Worm (Caenorhabditis elegans) whole organism, L3 larva: ENCODE results near the gene nck-1.

Experiments
- R02D3.7 ChIP-seq: fragments of 150-350 bp; optimal IDR thresholded peaks from 2 replicates; lab custom pipeline; 2014; ENCODE audit warnings: missing biosample characterization, missing genetic modification characterization
- ZK546.5 ChIP-seq: sonication (generic microtip); optimal IDR thresholded peaks from 2 replicates; lab custom pipeline; 2017; ENCODE audit warnings: missing biosample characterization, missing genetic modification characterization
- aly-2 ChIP-seq: fragments of 150-350 bp; optimal IDR thresholded peaks from 2 replicates; lab custom pipeline; 2014; ENCODE audit warnings: missing biosample characterization, missing genetic modification characterization
- ama-1 ChIP-seq: fragments of 150-350 bp; optimal IDR thresholded peaks from 2 replicates; lab custom pipeline; 2018
- ceh-16 ChIP-seq: sonication (generic microtip); optimal IDR thresholded peaks from 2 replicates; lab custom pipeline; 2017; ENCODE audit warnings: missing biosample characterization, missing genetic modification characterization
- ceh-28 ChIP-seq: fragments of 150-350 bp; optimal IDR thresholded peaks from 2 replicates; lab custom pipeline; 2014; ENCODE audit warnings: missing biosample characterization, missing genetic modification reagents, missing genetic modification characterization
- ceh-82 ChIP-seq: fragments of 150-350 bp; optimal IDR thresholded peaks from 2 replicates; lab custom pipeline; 2014; ENCODE audit warnings: missing biosample characterization, missing genetic modification characterization
- ceh-9 ChIP-seq: sonication (generic microtip); optimal IDR thresholded peaks from 2 replicates; lab custom pipeline; 2018; ENCODE audit warnings: missing biosample characterization, missing genetic modification characterization
- daf-12 ChIP-seq: fragments of 150-350 bp; optimal IDR thresholded peaks from 2 replicates; lab custom pipeline; 2014; ENCODE audit warnings: missing biosample characterization, missing genetic modification reagents, missing genetic modification characterization
- egl-5 ChIP-seq: fragments of 150-350 bp; optimal IDR thresholded peaks from 2 replicates; lab custom pipeline; 2017; ENCODE audit warnings: missing biosample characterization, missing genetic modification reagents, missing genetic modification characterization, inconsistent platforms
- elt-2 ChIP-seq: sonication (generic microtip); optimal IDR thresholded peaks from 2 replicates; lab custom pipeline; 2016; ENCODE audit warnings: missing genetic modification reagents, mild to moderate bottlenecking, missing genetic modification characterization, missing compliant biosample characterization
- elt-3 ChIP-seq, 3 experiments: fragments of 150-350 bp in 1 of 3; sonication (generic microtip) in 2 of 3; optimal IDR thresholded peaks; 2 replicates in 2 of 3; 4 replicates in 1 of 3; lab custom pipeline; 2014 to 2017; ENCODE audit warnings: missing biosample characterization in 3 of 3, missing genetic modification characterization in 3 of 3
- eor-1 ChIP-seq, 2 experiments: fragments of 150-350 bp; optimal IDR thresholded peaks; 2 replicates each; lab custom pipeline; 2014 to 2018; ENCODE audit warnings: missing biosample characterization in 2 of 2, missing genetic modification characterization in 2 of 2
- fkh-10 ChIP-seq: sonication (generic microtip); optimal IDR thresholded peaks from 2 replicates; lab custom pipeline; 2017; ENCODE audit warnings: missing biosample characterization, missing genetic modification reagents, missing genetic modification characterization
- fkh-2 ChIP-seq: fragments of 150-350 bp; optimal IDR thresholded peaks from 2 replicates; lab custom pipeline; 2014; ENCODE audit warnings: missing biosample characterization, missing genetic modification reagents, missing genetic modification characterization
- fos-1 ChIP-seq: fragments of 150-350 bp; optimal IDR thresholded peaks from 2 replicates; lab custom pipeline; 2014; ENCODE audit warnings: missing biosample characterization, missing genetic modification characterization
- hmg-11 ChIP-seq: sonication (generic microtip); optimal IDR thresholded peaks from 2 replicates; lab custom pipeline; 2016; ENCODE audit warnings: missing genetic modification characterization, missing compliant biosample characterization
- jun-1 ChIP-seq: fragments of 150-350 bp; optimal IDR thresholded peaks from 2 replicates; lab custom pipeline; 2014; ENCODE audit warnings: missing biosample characterization, missing genetic modification reagents, missing genetic modification characterization
- lin-15B ChIP-seq: fragments of 150-350 bp; optimal IDR thresholded peaks from 2 replicates; lab custom pipeline; 2014; ENCODE audit warnings: missing biosample characterization, missing genetic modification characterization
- mdl-1 ChIP-seq: fragments of 150-350 bp; optimal IDR thresholded peaks from 2 replicates; lab custom pipeline; 2014; ENCODE audit warnings: missing biosample characterization, missing genetic modification characterization
- mml-1 ChIP-seq: fragments of 150-350 bp; sonication (generic microtip); optimal IDR thresholded peaks from 3 replicates; lab custom pipeline; 2014; ENCODE audit warnings: missing biosample characterization, missing genetic modification characterization
- nhr-11 ChIP-seq: fragments of 150-350 bp; optimal IDR thresholded peaks from 2 replicates; lab custom pipeline; 2014; ENCODE audit warnings: missing biosample characterization, missing genetic modification characterization
- nhr-12 ChIP-seq: fragments of 150-350 bp; optimal IDR thresholded peaks from 2 replicates; lab custom pipeline; 2014; ENCODE audit warnings: missing biosample characterization, missing genetic modification characterization
- nhr-67 ChIP-seq: fragments of 150-350 bp; optimal IDR thresholded peaks from 2 replicates; lab custom pipeline; 2014; ENCODE audit warnings: missing biosample characterization, missing genetic modification characterization
- nhr-76 ChIP-seq: fragments of 150-350 bp; sonication (generic microtip); optimal IDR thresholded peaks from 5 replicates; lab custom pipeline; 2014; ENCODE audit warnings: missing biosample characterization, missing genetic modification characterization
- pqm-1 ChIP-seq: fragments of 150-350 bp; optimal IDR thresholded peaks from 2 replicates; lab custom pipeline; 2017; ENCODE audit warnings: missing biosample characterization, missing genetic modification characterization, inconsistent platforms
- skn-1 ChIP-seq: fragments of 150-350 bp; optimal IDR thresholded peaks from 2 replicates; lab custom pipeline; 2014; ENCODE audit warnings: missing biosample characterization, missing genetic modification characterization
- snpc-4 ChIP-seq: fragments of 150-350 bp; optimal IDR thresholded peaks from 2 replicates; lab custom pipeline; 2014; ENCODE audit warnings: missing biosample characterization, missing genetic modification characterization
- tbx-2 ChIP-seq: sonication (generic microtip); optimal IDR thresholded peaks from 2 replicates; lab custom pipeline; 2016; ENCODE audit warnings: mild to moderate bottlenecking, missing genetic modification characterization, missing compliant biosample characterization
- unc-39 ChIP-seq: sonication (generic microtip); optimal IDR thresholded peaks from 4 replicates; lab custom pipeline; 2017; ENCODE audit warnings: missing biosample characterization, missing genetic modification characterization
- unc-62 ChIP-seq: fragments of 150-350 bp; sonication (generic microtip); optimal IDR thresholded peaks from 4 replicates; lab custom pipeline; 2014; ENCODE audit warnings: missing biosample characterization, missing genetic modification reagents, missing genetic modification characterization
- zag-1 ChIP-seq: fragments of 150-350 bp; optimal IDR thresholded peaks from 2 replicates; lab custom pipeline; 2014; ENCODE audit warnings: missing biosample characterization, missing genetic modification characterization

Gene nck-1

ce11 chrX:4186656-4187055, 33.4 kb upstream of the nck-1 start, which contains the start of gene mrp-6:
Gene mrp-6 (minus strand): TSS chrX:4186756.
- TF ChIP-seq unc-39 (tag; lab: Kevin White, UChicago) (no peak), nhr-12 (tag; lab: Kevin White, UChicago) (no peak), ceh-82 (tag; lab: Kevin White, UChicago) (no peak), skn-1 (tag; lab: Kevin White, UChicago) (no peak), nhr-11 (tag; lab: Kevin White, UChicago) (no peak), ceh-9 (tag; lab: Kevin White, UChicago) (no peak), fkh-2 (no peak)

ce11 chrX:4177394-4177793, 24.2 kb upstream of the nck-1 start, which contains the start of gene ZK470.6:
Gene ZK470.6 (minus strand): TSS chrX:4177494.
- TF ChIP-seq R02D3.7 (no peak), fos-1 (tag; lab: Kevin White, UChicago) (no peak), lin-15B (tag; lab: Kevin White, UChicago) (no peak), nhr-76 (no peak), fkh-2 (no peak), elt-3 (tag; optimal IDR thresholded peaks at IDR 0.05; lab: Kevin White, UChicago) (no peak), eor-1 (tag; optimal IDR thresholded peaks at IDR 0.05; lab: Kevin White, UChicago) (no peak), hmg-11 (tag; lab: Kevin White, UChicago) (no peak), snpc-4 (tag; lab: Kevin White, UChicago) (no peak), unc-62 (GFP tag; lab: Kevin White, UChicago) (no peak), ceh-16 (tag; lab: Kevin White, UChicago) (no peak), pqm-1 (no peak), mml-1 (tag; lab: Kevin White, UChicago) (no peak)

- TF ChIP-seq nhr-67 (tag; lab: Kevin White, UChicago) (no peak), elt-2 (tag; lab: Kevin White, UChicago) (no peak), zag-1 (no peak), ceh-82 (tag; lab: Kevin White, UChicago) (no peak), snpc-4 (tag; lab: Kevin White, UChicago) (no peak), ZK546.5 (tag; lab: Kevin White, UChicago) (no peak), ama-1 (lab: Kevin White, UChicago) (no peak), daf-12 (tag; lab: Kevin White, UChicago) (no peak), R02D3.7 (no peak), tbx-2 (no peak), jun-1 (tag; lab: Kevin White, UChicago) (no peak), fkh-2 (no peak)
These were observed 13.9 kb upstream of the nck-1 start, which contains the start of gene ZK470.14 for ce11 chrX:4167150-4167549. Gene ZK470.14 (plus strand): TSS chrX:4167450.

ce11 chrX:4163391-4163790, 10.1 kb upstream of the nck-1 start, which contains the start of gene ZK470.1:
Gene ZK470.1 (plus strand): TSS chrX:4163691.
- TF ChIP-seq tbx-2: no peak
- TF ChIP-seq unc-62 (GFP tag; lab: Kevin White, UChicago): no peak
- no peak for TF ChIP-seq mdl-1 (tag; lab: Kevin White, UChicago)

ce11 chrX:4161938-4162337, 8.7 kb upstream of the nck-1 start:
- TF ChIP-seq nhr-12 (tag; lab: Kevin White, UChicago): no peak
- TF ChIP-seq ceh-28: no peak
- TF ChIP-seq, all 47 proteins: peak for 0

ce11 chrX:4159929-4160328, 6.7 kb upstream of the nck-1 start:
- no peak for TF ChIP-seq elt-3 (tag; optimal IDR thresholded peaks at IDR 0.05; lab: Kevin White, UChicago)
- no peak for TF ChIP-seq egl-5
- no peak for TF ChIP-seq aly-2
- TF ChIP-seq fkh-10 (GFP tag; lab: Kevin White, UChicago): peak; percentile 1
- TF ChIP-seq elt-2 (tag; lab: Kevin White, UChicago): no peak
- TF ChIP-seq unc-39 (tag; lab: Kevin White, UChicago): no peak
- no peak for TF ChIP-seq snpc-4 (tag; lab: Kevin White, UChicago)
- TF ChIP-seq, all 47 proteins: peak for 1
